Worm (Caenorhabditis elegans) whole organism, early embryonic: ENCODE results near the gene H14E04.2.

Source experiments
- B0310.2 ChIP-seq: sonication (generic microtip); optimal IDR thresholded peaks from 2 replicates; lab custom pipeline; 2016; ENCODE audit warnings: mild to moderate bottlenecking, missing genetic modification characterization, missing compliant biosample characterization
- F13C5.2 ChIP-seq: sonication (generic microtip); optimal IDR thresholded peaks from 2 replicates; lab custom pipeline; 2017; ENCODE audit warnings: mild to moderate bottlenecking, missing genetic modification characterization, inconsistent platforms, missing compliant biosample characterization
- aly-1 ChIP-seq: sonication (generic microtip); optimal IDR thresholded peaks from 2 replicates; lab custom pipeline; 2016; ENCODE audit warnings: missing genetic modification characterization, missing compliant biosample characterization
- ama-1 ChIP-seq: fragments of 150-350 bp; optimal IDR thresholded peaks from 2 replicates; lab custom pipeline; 2014
- ceh-13 ChIP-seq: fragments of 200-800 bp; sonication (Bioruptor generic); optimal IDR thresholded peaks from 2 replicates; lab custom pipeline; 2018; ENCODE audit warnings: mild to moderate bottlenecking, missing genetic modification characterization, missing compliant biosample characterization
- ceh-36 ChIP-seq: sonication (generic microtip); optimal IDR thresholded peaks from 2 replicates; lab custom pipeline; 2016; ENCODE audit warnings: missing genetic modification characterization, inconsistent platforms, missing compliant biosample characterization
- ets-7 ChIP-seq: sonication (generic microtip); optimal IDR thresholded peaks from 2 replicates; lab custom pipeline; 2016; ENCODE audit warnings: missing genotype, missing genetic modification characterization, missing compliant biosample characterization
- flt-1 ChIP-seq: fragments of 200-800 bp; sonication (Bioruptor generic); IDR thresholded peaks from 2 replicates; pipeline ENCODE4 v1.3.6; 2022; ENCODE audit warnings: missing genetic modification characterization, missing compliant biosample characterization
- hmbx-1 ChIP-seq: sonication (generic microtip); optimal IDR thresholded peaks from 2 replicates; lab custom pipeline; 2016; ENCODE audit warnings: mild to moderate bottlenecking, missing genetic modification characterization, missing compliant biosample characterization
- hmg-4 ChIP-seq: fragments of 200-800 bp; sonication (Bioruptor generic); optimal IDR thresholded peaks from 2 replicates; lab custom pipeline; 2018; ENCODE audit warnings: mild to moderate bottlenecking, missing genetic modification characterization, missing compliant biosample characterization
- hnd-1 ChIP-seq: sonication (generic microtip); optimal IDR thresholded peaks from 2 replicates; lab custom pipeline; 2016; ENCODE audit warnings: missing genetic modification characterization, missing compliant biosample characterization
- pes-1 ChIP-seq: fragments of 200-800 bp; sonication (Bioruptor generic); IDR thresholded peaks from 2 replicates; pipeline ENCODE4 v1.3.6; 2022; ENCODE audit warnings: missing genetic modification reagents, missing genetic modification characterization, missing compliant biosample characterization
- scrt-1 ChIP-seq: fragments of 200-800 bp; sonication (Bioruptor generic); IDR thresholded peaks from 2 replicates; pipeline ENCODE4 v1.3.6; 2022; ENCODE audit warnings: missing genetic modification characterization, missing compliant biosample characterization
- sea-1 ChIP-seq: fragments of 200-800 bp; sonication (Bioruptor generic); conservative IDR thresholded peaks from 2 replicates; pipeline ENCODE4 v1.3.6; 2022; ENCODE audit warnings: missing genetic modification characterization, missing compliant biosample characterization
- tbx-11 ChIP-seq: fragments of 200-800 bp; sonication (Bioruptor generic); IDR thresholded peaks from 2 replicates; pipeline ENCODE4 v1.3.6; 2022; ENCODE audit warnings: missing genetic modification characterization, missing compliant biosample characterization
- tbx-37 ChIP-seq: fragments of 200-800 bp; sonication (Bioruptor generic); conservative IDR thresholded peaks from 2 replicates; pipeline ENCODE4 v1.3.6; 2022; ENCODE audit warnings: missing genetic modification reagents, missing genetic modification characterization, missing compliant biosample characterization
- tra-4 ChIP-seq: sonication (generic microtip); optimal IDR thresholded peaks from 2 replicates; lab custom pipeline; 2017; ENCODE audit warnings: missing genetic modification characterization, missing compliant biosample characterization

H14E04.2 gene

ce11 chrIII:2410925-2411450 is 35.0 kb downstream of the H14E04.2 start, which contains the start of gene mrpl-30:
Gene mrpl-30 (minus strand): TSS chrIII:2410975.
- TF ChIP-seq aly-1 (tag; lab: Kevin White, UChicago) = no peak
- no peak for TF ChIP-seq B0310.2 (tag; lab: Kevin White, UChicago)
- TF ChIP-seq ets-7 = no peak
- TF ChIP-seq F13C5.2 = no peak
- no peak for TF ChIP-seq flt-1 (GFP tag; lab: Robert Waterston, UW)
- no peak for TF ChIP-seq hmg-4 (GFP tag; lab: Kevin White, UChicago)
- no peak for TF ChIP-seq ceh-36 (tag; lab: Kevin White, UChicago)
- no peak for TF ChIP-seq scrt-1 (GFP tag; lab: Robert Waterston, UW)
- TF ChIP-seq sea-1 (GFP tag; lab: Robert Waterston, UW) = no peak
- no peak for TF ChIP-seq tra-4
- no peak for TF ChIP-seq ceh-13
- TF ChIP-seq tbx-37 (GFP tag; lab: Robert Waterston, UW) = no peak
- no peak for TF ChIP-seq hnd-1 (tag; lab: Kevin White, UChicago)
- TF ChIP-seq pes-1 (GFP tag; lab: Robert Waterston, UW) = no peak
- no peak for TF ChIP-seq hmbx-1 (tag; lab: Kevin White, UChicago)
- no peak for TF ChIP-seq tbx-11 (GFP tag; lab: Robert Waterston, UW)
- no peak for TF ChIP-seq ama-1 (lab: Kevin White, UChicago)

DNA sequence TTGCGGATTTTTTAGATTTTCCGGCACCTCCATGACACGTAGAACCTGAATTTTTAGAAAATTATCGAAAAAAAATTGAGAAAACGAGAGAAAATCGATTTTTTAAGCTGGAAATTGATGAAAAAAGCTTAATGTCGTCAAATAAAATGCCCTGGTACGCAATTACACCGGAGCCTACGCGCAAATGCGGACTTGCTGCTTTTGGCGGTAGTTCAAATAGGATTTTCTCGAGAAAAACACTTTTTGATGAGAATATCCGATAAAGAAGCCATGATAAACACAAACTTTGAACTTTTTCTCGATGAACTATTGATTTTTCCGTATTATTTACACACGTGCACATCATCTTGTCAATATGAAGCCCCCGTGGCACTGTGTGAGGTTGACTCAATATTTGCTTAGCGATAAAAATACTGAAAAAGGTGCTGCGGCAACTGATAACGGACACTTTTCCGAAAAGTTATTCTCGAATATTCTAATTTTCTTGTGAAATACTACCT is 42.2 kb downstream of the H14E04.2 start, which contains the start of the genes W04B5.5 and W04B5.3:
TSS of gene W04B5.5 (minus strand) at position 51 of the 500 bp plus-strand sequence.
TSS of gene W04B5.3 (plus strand) at position 356 of the 500 bp plus-strand sequence.
- TF ChIP-seq F13C5.2 (peak; percentile 45), hnd-1 (tag; lab: Kevin White, UChicago) (no peak), flt-1 (GFP tag; lab: Robert Waterston, UW) (0 out of 2 replicates have a peak, but pooled peaks have one; percentile 19), pes-1 (GFP tag; lab: Robert Waterston, UW) (no peak), ets-7 (no peak), scrt-1 (GFP tag; lab: Robert Waterston, UW) (no peak), ama-1 (lab: Kevin White, UChicago) (no peak)

DNA sequence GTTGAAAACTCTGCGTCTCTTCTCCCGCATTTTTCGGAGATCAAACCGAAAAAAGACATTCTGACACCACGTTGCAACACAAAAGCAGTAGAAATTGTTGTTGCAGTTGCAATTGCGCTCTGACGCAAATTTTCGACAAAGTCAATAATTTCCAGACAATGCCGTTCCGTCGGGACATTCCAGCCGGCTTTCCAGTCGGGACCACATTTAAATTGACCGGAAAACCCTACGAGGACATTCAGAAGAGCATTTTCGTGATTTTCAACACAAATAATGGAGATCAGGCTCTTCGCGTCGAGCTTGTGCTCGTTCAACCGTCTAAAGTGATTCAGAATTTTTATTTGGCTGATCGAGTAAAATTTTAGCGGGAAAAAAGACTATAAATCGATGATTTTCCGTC is 43.0 kb downstream of the H14E04.2 start:
- no peak for TF ChIP-seq hmg-4 (GFP tag; lab: Kevin White, UChicago)
- no peak for TF ChIP-seq ceh-13
- TF ChIP-seq hmbx-1 (tag; lab: Kevin White, UChicago) = no peak
- no peak for TF ChIP-seq tbx-11 (GFP tag; lab: Robert Waterston, UW)
- TF ChIP-seq aly-1 (tag; lab: Kevin White, UChicago) = no peak
- TF ChIP-seq B0310.2 (tag; lab: Kevin White, UChicago) = no peak
- TF ChIP-seq F13C5.2 = no peak
- TF ChIP-seq scrt-1 (GFP tag; lab: Robert Waterston, UW) = no peak
- TF ChIP-seq ceh-36 (tag; lab: Kevin White, UChicago) = no peak
- TF ChIP-seq tra-4 = no peak
- TF ChIP-seq sea-1 (GFP tag; lab: Robert Waterston, UW) = no peak
- TF ChIP-seq pes-1 (GFP tag; lab: Robert Waterston, UW) = no peak
- no peak for TF ChIP-seq tbx-37 (GFP tag; lab: Robert Waterston, UW)
- TF ChIP-seq flt-1 (GFP tag; lab: Robert Waterston, UW) = no peak
- no peak for TF ChIP-seq ets-7

- TF ChIP-seq hnd-1 (tag; lab: Kevin White, UChicago) (no peak), ceh-36 (tag; lab: Kevin White, UChicago) (no peak), hmg-4 (GFP tag; lab: Kevin White, UChicago) (no peak), ets-7 (no peak), scrt-1 (GFP tag; lab: Robert Waterston, UW) (no peak), B0310.2 (tag; lab: Kevin White, UChicago) (no peak)
These were observed 43.5 kb downstream of the H14E04.2 start for ce11 chrIII:2419504-2419903.

- TF ChIP-seq hmbx-1 (tag; lab: Kevin White, UChicago) = no peak
- no peak for TF ChIP-seq ama-1 (lab: Kevin White, UChicago)
- TF ChIP-seq ceh-13 = no peak
- no peak for TF ChIP-seq pes-1 (GFP tag; lab: Robert Waterston, UW)
- no peak for TF ChIP-seq flt-1 (GFP tag; lab: Robert Waterston, UW)
- no peak for TF ChIP-seq ets-7
- TF ChIP-seq sea-1 (GFP tag; lab: Robert Waterston, UW) = no peak
- no peak for TF ChIP-seq tbx-37 (GFP tag; lab: Robert Waterston, UW)
- no peak for TF ChIP-seq hnd-1 (tag; lab: Kevin White, UChicago)
- TF ChIP-seq hmg-4 (GFP tag; lab: Kevin White, UChicago) = no peak
- TF ChIP-seq aly-1 (tag; lab: Kevin White, UChicago) = no peak
- no peak for TF ChIP-seq tbx-11 (GFP tag; lab: Robert Waterston, UW)
- TF ChIP-seq scrt-1 (GFP tag; lab: Robert Waterston, UW) = no peak
- TF ChIP-seq tra-4 = no peak
- no peak for TF ChIP-seq B0310.2 (tag; lab: Kevin White, UChicago)
- no peak for TF ChIP-seq ceh-36 (tag; lab: Kevin White, UChicago)
These were observed 45.2 kb downstream of the H14E04.2 start for ce11 chrIII:2421226-2421625.

- TF ChIP-seq hmg-4 (GFP tag; lab: Kevin White, UChicago) = no peak
- no peak for TF ChIP-seq ets-7
- no peak for TF ChIP-seq ama-1 (lab: Kevin White, UChicago)
- no peak for TF ChIP-seq hmbx-1 (tag; lab: Kevin White, UChicago)
- TF ChIP-seq tbx-37 (GFP tag; lab: Robert Waterston, UW) = no peak
- TF ChIP-seq sea-1 (GFP tag; lab: Robert Waterston, UW) = no peak
- TF ChIP-seq aly-1 (tag; lab: Kevin White, UChicago) = no peak
- no peak for TF ChIP-seq B0310.2 (tag; lab: Kevin White, UChicago)
- TF ChIP-seq ceh-36 (tag; lab: Kevin White, UChicago) = no peak
- TF ChIP-seq hnd-1 (tag; lab: Kevin White, UChicago) = no peak
- TF ChIP-seq F13C5.2 = no peak
- no peak for TF ChIP-seq ceh-13
- TF ChIP-seq tra-4 = no peak
These were observed 47.6 kb downstream of the H14E04.2 start for ce11 chrIII:2423638-2424037.
